Fruit fly (Drosophila melanogaster) whole organism, adult: ENCODE measurements around the gene CG18171.

Source experiments
- CG11617 ChIP-seq: fragments of 200-800 bp; sonication (Bioruptor generic); optimal IDR thresholded peaks from 2 replicates; lab custom pipeline; 2017; ENCODE audit warnings: mild to moderate bottlenecking, missing biosample characterization, missing genetic modification reagents, missing genetic modification characterization
- CG12768 ChIP-seq: fragments of 200-800 bp; sonication (Bioruptor generic); optimal IDR thresholded peaks from 2 replicates; lab custom pipeline; 2017; ENCODE audit warnings: missing biosample characterization, missing genetic modification characterization, mild to moderate bottlenecking, moderate library complexity, missing genetic modification reagents
- CG14711 ChIP-seq: fragments of 200-800 bp; sonication (Bioruptor generic); optimal IDR thresholded peaks from 2 replicates; lab custom pipeline; 2018; ENCODE audit warnings: missing biosample characterization, mild to moderate bottlenecking, missing genetic modification characterization, moderate library complexity
- CG1620 ChIP-seq: fragments of 200-800 bp; sonication (Bioruptor generic); optimal IDR thresholded peaks from 2 replicates; lab custom pipeline; 2016; ENCODE audit warnings: missing biosample characterization, missing genetic modification characterization
- CG33017 ChIP-seq: fragments of 200-800 bp; sonication (Bioruptor generic); optimal IDR thresholded peaks from 2 replicates; lab custom pipeline; 2018; ENCODE audit warnings: missing biosample characterization, mild to moderate bottlenecking, missing genetic modification characterization, moderate library complexity
- CG5204 ChIP-seq: fragments of 200-800 bp; sonication (Bioruptor generic); optimal IDR thresholded peaks from 2 replicates; lab custom pipeline; 2016; ENCODE audit warnings: missing biosample characterization, missing genetic modification characterization
- CG7045 ChIP-seq: fragments of 200-800 bp; sonication (Bioruptor generic); optimal IDR thresholded peaks from 2 replicates; lab custom pipeline; 2017; ENCODE audit warnings: missing biosample characterization, mild to moderate bottlenecking, missing genetic modification characterization
- CG7101 ChIP-seq: fragments of 200-800 bp; sonication (Bioruptor generic); optimal IDR thresholded peaks from 2 replicates; lab custom pipeline; 2018; ENCODE audit warnings: missing biosample characterization, mild to moderate bottlenecking, missing genetic modification characterization, moderate library complexity
- Clk ChIP-seq: fragments of 200-800 bp; sonication (Bioruptor generic); optimal IDR thresholded peaks from 2 replicates; lab custom pipeline; 2017; ENCODE audit warnings: missing biosample characterization, missing genetic modification characterization
- Crg-1 ChIP-seq: fragments of 200-800 bp; sonication (Bioruptor generic); optimal IDR thresholded peaks from 2 replicates; lab custom pipeline; 2016; ENCODE audit warnings: missing biosample characterization, missing genetic modification characterization
- Hr96 ChIP-seq: fragments of 200-800 bp; sonication (Bioruptor generic); optimal IDR thresholded peaks from 2 replicates; lab custom pipeline; 2016; ENCODE audit warnings: missing biosample characterization, missing genetic modification characterization
- Mnt ChIP-seq: fragments of 200-800 bp; sonication (Bioruptor generic); optimal IDR thresholded peaks from 2 replicates; lab custom pipeline; 2016; ENCODE audit warnings: missing biosample characterization, mild to moderate bottlenecking, missing genetic modification characterization
- bab1 ChIP-seq: fragments of 200-800 bp; sonication (Bioruptor generic); optimal IDR thresholded peaks from 3 replicates; lab custom pipeline; 2019; ENCODE audit warnings: missing biosample characterization, mild to moderate bottlenecking, missing genetic modification characterization, moderate library complexity
- cic ChIP-seq: fragments of 200-800 bp; sonication (Bioruptor generic); optimal IDR thresholded peaks from 2 replicates; lab custom pipeline; 2017; ENCODE audit warnings: missing biosample characterization, mild to moderate bottlenecking, missing genetic modification characterization, moderate library complexity
- cnc ChIP-seq, 2 experiments: fragments of >200 bp; optimal IDR thresholded peaks; 2 replicates each; lab custom pipeline; 2017
- kay ChIP-seq: fragments of 200-800 bp; sonication (Bioruptor generic); peaks from one replicate; lab custom pipeline; 2016; ENCODE audit warnings: missing biosample characterization, missing genetic modification characterization, borderline replicate concordance
- ovo ChIP-seq: fragments of 200-800 bp; sonication (Bioruptor generic); optimal IDR thresholded peaks from 2 replicates; lab custom pipeline; 2016; ENCODE audit warnings: missing biosample characterization, missing genetic modification characterization
- pad ChIP-seq: fragments of 200-800 bp; sonication (Bioruptor generic); optimal IDR thresholded peaks from 3 replicates; lab custom pipeline; 2017; ENCODE audit warnings: missing biosample characterization, missing genetic modification characterization, mild to moderate bottlenecking, moderate library complexity, missing genetic modification reagents
- tj ChIP-seq: fragments of 200-800 bp; sonication (Bioruptor generic); optimal IDR thresholded peaks from 3 replicates; lab custom pipeline; 2017; ENCODE audit warnings: missing biosample characterization, mild to moderate bottlenecking, missing genetic modification characterization, moderate library complexity
- toe ChIP-seq: fragments of 200-800 bp; sonication (Bioruptor generic); optimal IDR thresholded peaks from 2 replicates; lab custom pipeline; 2016; ENCODE audit warnings: missing biosample characterization, missing genetic modification characterization

Gene CG18171

dm6 chr3L:1745432-1745831 lies 22.5 kb upstream of the CG18171 start:
- TF ChIP-seq cic (GFP tag; lab: Kevin White, UChicago) (peak; percentile 22), toe (GFP tag; lab: Kevin White, UChicago) (no peak), tj (no peak), bab1 (GFP tag; lab: Kevin White, UChicago) (no peak), Clk (GFP tag; lab: Kevin White, UChicago) (no peak)

dm6 chr3L:1742552-1743097 lies 19.7 kb upstream of the CG18171 start:
- no peak for TF ChIP-seq Crg-1 (GFP tag; lab: Kevin White, UChicago)
- peak; percentile 50 for TF ChIP-seq kay
- peak; percentile 64 for TF ChIP-seq cic (GFP tag; lab: Kevin White, UChicago)
- TF ChIP-seq CG7045 (GFP tag; lab: Kevin White, UChicago), result peak; percentile 3
- no peak for TF ChIP-seq CG33017 (tag; lab: Kevin White, UChicago)

dm6 chr3L:1741655-1742551 lies 18.9 kb upstream of the CG18171 start:
- TF ChIP-seq tj (peak; percentile 12), ovo (no peak), CG7101 (tag; lab: Kevin White, UChicago) (no peak), CG5204 (GFP tag; lab: Kevin White, UChicago) (peak; percentile 2), CG11617 (GFP tag; lab: Kevin White, UChicago) (no peak), Clk (GFP tag; lab: Kevin White, UChicago) (no peak), CG33017 (tag; lab: Kevin White, UChicago) (no peak), Crg-1 (GFP tag; lab: Kevin White, UChicago) (no peak), cnc (optimal IDR thresholded peaks at IDR 0.05; lab: Kevin White, UChicago) (no peak), cic (GFP tag; lab: Kevin White, UChicago) (peak; percentile 66), toe (GFP tag; lab: Kevin White, UChicago) (no peak), Hr96 (no peak), kay (no peak), CG1620 (no peak), bab1 (GFP tag; lab: Kevin White, UChicago) (no peak), CG12768 (peak; percentile 27), CG7045 (GFP tag; lab: Kevin White, UChicago) (no peak), Mnt (GFP tag; lab: Kevin White, UChicago) (peak; percentile 23), pad (GFP tag; lab: Kevin White, UChicago) (peak; percentile 1), CG14711 (tag; lab: Kevin White, UChicago) (no peak)

- TF ChIP-seq CG7101 (tag; lab: Kevin White, UChicago) (no peak), CG5204 (GFP tag; lab: Kevin White, UChicago) (peak; percentile 12), cic (GFP tag; lab: Kevin White, UChicago) (no peak), CG7045 (GFP tag; lab: Kevin White, UChicago) (no peak), Clk (GFP tag; lab: Kevin White, UChicago) (no peak), cnc (optimal IDR thresholded peaks at IDR 0.05; lab: Kevin White, UChicago) (no peak), ovo (no peak), kay (no peak), CG12768 (no peak), pad (GFP tag; lab: Kevin White, UChicago) (no peak), CG1620 (no peak), toe (GFP tag; lab: Kevin White, UChicago) (peak; percentile 8), Crg-1 (GFP tag; lab: Kevin White, UChicago) (no peak), Hr96 (no peak), CG11617 (GFP tag; lab: Kevin White, UChicago) (no peak)
Observed at dm6 chr3L:1741107-1741506, 18.2 kb upstream of the CG18171 start.

- peak; percentile 44 for TF ChIP-seq CG33017 (tag; lab: Kevin White, UChicago)
- TF ChIP-seq Crg-1 (GFP tag; lab: Kevin White, UChicago), result peak; percentile 25
- TF ChIP-seq tj, result peak; percentile 33
- TF ChIP-seq CG1620, result no peak
- peak; percentile 7 for TF ChIP-seq Hr96
- no peak for TF ChIP-seq toe (GFP tag; lab: Kevin White, UChicago)
- peak; percentile 15 for TF ChIP-seq CG5204 (GFP tag; lab: Kevin White, UChicago)
- TF ChIP-seq bab1 (GFP tag; lab: Kevin White, UChicago), result peak; percentile 16
Observed at dm6 chr3L:1740129-1740975, 17.4 kb upstream of the CG18171 start.
